Fruit fly (Drosophila melanogaster) whole organism: ENCODE measurements around the gene dgt1.

Source experiments
- CG8478 ChIP-seq: fragments of >200 bp; optimal IDR thresholded peaks from 2 replicates; lab custom pipeline; 2018; ENCODE audit warnings: inconsistent platforms
- EcR ChIP-seq, 2 experiments: fragments of >200 bp; optimal IDR thresholded peaks; 2 replicates each; lab custom pipeline; 2017; ENCODE audit warnings: missing biosample characterization in 2 of 2, missing genetic modification characterization in 2 of 2, missing genetic modification reagents in 2 of 2
- usp ChIP-seq: fragments of >200 bp; optimal IDR thresholded peaks from 2 replicates; lab custom pipeline; 2017; ENCODE audit warnings: missing biosample characterization, missing genetic modification characterization, mixed read lengths

DNA sequence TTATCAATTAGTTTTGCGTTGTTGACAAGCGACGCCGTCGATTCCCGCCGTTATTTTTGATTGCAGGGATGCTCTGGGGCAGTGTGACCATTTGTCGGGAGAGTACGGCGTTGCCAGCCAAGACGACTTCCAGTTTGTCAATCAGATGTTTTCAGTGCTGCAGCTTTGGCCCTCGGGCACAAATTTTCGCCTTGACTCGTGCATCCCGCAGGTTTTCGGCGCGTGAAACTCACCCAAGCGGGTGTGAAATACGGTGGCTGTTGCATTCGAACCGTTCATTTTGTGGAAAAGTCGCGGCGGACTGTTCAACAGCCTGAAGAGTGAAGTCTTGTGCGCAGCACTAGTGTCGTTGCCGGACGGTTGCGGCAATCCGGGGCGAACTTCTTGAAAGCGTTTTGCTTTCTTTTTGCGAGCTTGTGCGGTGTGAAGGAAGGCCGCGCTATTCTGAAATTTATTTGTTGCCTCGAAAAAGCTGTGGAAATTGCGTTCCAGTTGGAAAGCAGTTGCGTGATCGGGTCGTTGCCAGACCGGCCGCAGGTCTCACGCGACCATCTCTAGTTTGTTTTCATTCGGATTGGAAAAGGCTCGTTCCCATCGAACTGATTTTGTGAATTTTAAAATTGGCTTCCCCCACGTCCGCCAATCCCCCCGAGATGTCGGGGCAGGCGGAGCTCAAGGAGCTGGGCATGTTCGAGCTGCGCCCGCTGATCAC, 50.5 kb downstream of the dgt1 start, which contains the start of the genes ca and ncd:
- no peak for TF ChIP-seq EcR (GFP tag; optimal IDR thresholded peaks at IDR 0.05; lab: Kevin White, UChicago)
- no peak for TF ChIP-seq CG8478 (lab: Kevin White, UChicago)
- no peak for TF ChIP-seq usp (GFP tag; lab: Kevin White, UChicago)
